Fruit fly (Drosophila melanogaster): Measurements from ENCODE around the gene CG17260.

Gene CG17260

DNA sequence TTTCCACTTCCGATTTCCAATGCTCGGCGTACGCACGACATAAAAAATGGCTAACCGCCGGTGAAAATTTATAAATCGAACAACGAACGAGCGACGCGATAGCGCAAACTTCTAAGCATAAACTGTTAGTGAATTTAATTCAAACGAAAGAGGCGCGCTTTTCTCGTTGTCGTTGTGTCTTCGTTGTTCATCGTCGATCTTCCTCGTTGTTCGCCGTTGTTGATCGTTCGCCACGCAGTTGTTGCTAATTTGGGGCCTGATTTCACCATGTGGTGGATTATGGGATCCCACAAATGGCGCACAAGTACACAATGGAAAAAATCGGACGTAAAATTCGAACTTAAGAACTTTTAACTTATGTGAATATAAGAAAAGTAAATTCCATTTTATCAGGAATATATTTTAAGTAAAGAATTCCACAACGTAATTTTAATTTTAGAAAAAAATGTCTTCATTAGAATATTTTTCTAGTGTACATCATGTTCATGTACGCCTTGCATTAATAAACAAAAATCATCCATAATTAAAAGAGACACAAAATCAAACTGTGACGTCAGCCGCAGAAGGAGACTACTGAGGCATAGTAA is 49.4 kb downstream of the CG17260 start:
- TF ChIP-seq CG14441 (GFP tag; IDR thresholded peaks at IDR 0.05) (peak; percentile 60), CG3407 (GFP tag; optimal IDR thresholded peaks at IDR 0.05) (peak; percentile 41), Stat92E (GFP tag; optimal IDR thresholded peaks at IDR 0.05) (no peak), CG2129 (GFP tag; IDR thresholded peaks at IDR 0.05; ENCODE audit: partially characterized antibody) (no peak), fd3F (GFP tag; optimal IDR thresholded peaks at IDR 0.05) (peak; percentile 73), CG10654 (GFP tag; optimal IDR thresholded peaks at IDR 0.05) (peak; percentile 38), nerfin-2 (GFP tag; IDR thresholded peaks at IDR 0.05; ENCODE audit: partially characterized antibody) (no peak), Neu2 (GFP tag; optimal IDR thresholded peaks at IDR 0.05; ENCODE audit: borderline replicate concordance) (no peak), HLH54F (GFP tag; optimal IDR thresholded peaks at IDR 0.05) (peak; percentile 33), sisA (GFP tag; IDR thresholded peaks at IDR 0.05) (peak; percentile 51), Myb (GFP tag; optimal IDR thresholded peaks at IDR 0.05) (peak; percentile 6), bbx (GFP tag; IDR thresholded peaks at IDR 0.05; ENCODE audit: partially characterized antibody) (no peak), dm (GFP tag; optimal IDR thresholded peaks at IDR 0.05) (no peak), Asciz (GFP tag; optimal IDR thresholded peaks at IDR 0.05) (peak; percentile 35), klu (GFP tag; IDR thresholded peaks at IDR 0.05) (peak; percentile 16; the same call in 1 of the 2 replicates), CG3847 (GFP tag; IDR thresholded peaks at IDR 0.05) (peak; percentile 66), pfk (GFP tag; optimal IDR thresholded peaks at IDR 0.05) (no peak), CG14860 (GFP tag; IDR thresholded peaks at IDR 0.05; ENCODE audit: partially characterized antibody) (no peak), hkb (optimal IDR thresholded peaks at IDR 0.05) (no peak), hkb (GFP tag; IDR thresholded peaks at IDR 0.05) (peak; percentile 80; the same call in 1 of the 2 replicates), bab2 (GFP tag; optimal IDR thresholded peaks at IDR 0.05) (peak; percentile 59), salm (tag; optimal IDR thresholded peaks at IDR 0.05) (peak; percentile 54), CG9437 (GFP tag; optimal IDR thresholded peaks at IDR 0.05) (peak; percentile 64), CG7839 (tag; optimal IDR thresholded peaks at IDR 0.05) (peak; percentile 86), Meics (GFP tag; optimal IDR thresholded peaks at IDR 0.05) (peak; percentile 82), row (GFP tag; IDR thresholded peaks at IDR 0.05) (peak; percentile 80), CG16815 (GFP tag; optimal IDR thresholded peaks at IDR 0.05) (peak; percentile 19), chif (GFP tag; optimal IDR thresholded peaks at IDR 0.05) (peak; percentile 28 to 37), az2 (GFP tag; optimal IDR thresholded peaks at IDR 0.05) (peak; percentile 47), her (GFP tag; optimal IDR thresholded peaks at IDR 0.05) (peak; percentile 36), da (GFP tag; optimal IDR thresholded peaks at IDR 0.05) (no peak), CG17802 (tag; optimal IDR thresholded peaks at IDR 0.05) (no peak), CG7556 (GFP tag; optimal IDR thresholded peaks at IDR 0.05) (peak; percentile 78), Hey (tag; optimal IDR thresholded peaks at IDR 0.05) (no peak), ssp (GFP tag; IDR thresholded peaks at IDR 0.05) (peak; percentile 31; the same call in 1 of the 2 replicates), Six4 (GFP tag; optimal IDR thresholded peaks at IDR 0.05) (peak; percentile 25), CG6175 (GFP tag; IDR thresholded peaks at IDR 0.05) (no peak), CG7786 (GFP tag; optimal IDR thresholded peaks at IDR 0.05) (peak; percentile 40), hbn (GFP tag; IDR thresholded peaks at IDR 0.05; ENCODE audit: partially characterized antibody) (no peak), br (optimal IDR thresholded peaks at IDR 0.05) (no peak), CG11085 (GFP tag; IDR thresholded peaks at IDR 0.05) (0 out of 2 replicates have a peak, but pooled peaks have one; percentile 11), ranshi (GFP tag; IDR thresholded peaks at IDR 0.05) (peak; percentile 70), Side (GFP tag; optimal IDR thresholded peaks at IDR 0.05) (peak; percentile 25), Sry-β (GFP tag; optimal IDR thresholded peaks at IDR 0.05) (no peak), CG4328 (GFP tag; optimal IDR thresholded peaks at IDR 0.05) (no peak), Dp (GFP tag; optimal IDR thresholded peaks at IDR 0.05) (peak; percentile 11), Adf1 (GFP tag; IDR thresholded peaks at IDR 0.05) (peak; percentile 42), sd (tag; optimal IDR thresholded peaks at IDR 0.05) (peak; percentile 29), Dref (GFP tag; IDR thresholded peaks at IDR 0.05) (no peak), CG10565 (GFP tag; optimal IDR thresholded peaks at IDR 0.05) (no peak)

Measured in whole organism, embryonic.